Worm (Caenorhabditis elegans): ENCODE data around the gene ZC21.8.

Gene ZC21.8

DNA sequence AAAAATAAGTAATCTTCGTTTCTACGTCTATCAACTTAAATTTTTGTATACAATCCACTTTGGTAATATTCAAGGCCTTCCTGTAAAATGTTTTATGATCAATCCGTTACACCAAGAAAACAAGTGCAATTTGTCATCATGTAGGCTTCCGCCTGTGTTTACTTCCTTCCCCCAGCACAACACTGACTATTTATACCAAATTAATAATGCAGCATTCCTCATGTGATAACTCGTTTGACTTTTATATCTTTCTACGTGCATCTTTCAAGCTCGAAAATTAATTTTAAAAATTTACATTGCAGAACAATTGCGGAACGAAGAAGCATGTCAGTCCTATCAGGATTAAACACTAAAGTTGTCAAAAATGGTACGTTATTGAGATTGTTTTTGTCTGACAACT is 34.7 kb upstream of the ZC21.8 start, which contains the start of gene gsto-2:
TSS of gene gsto-2 (plus strand) at position 301 of the 400 bp plus-strand sequence.
- TF ChIP-seq arid-1 (GFP tag; conservative IDR thresholded peaks at IDR 0.05) (no peak), nhr-76 (tag; optimal IDR thresholded peaks at IDR 0.05) (no peak), fkh-10 (GFP tag; optimal IDR thresholded peaks at IDR 0.05) (no peak), T20F7.1 (GFP tag; optimal IDR thresholded peaks at IDR 0.05) (no peak), saeg-2 (GFP tag; IDR thresholded peaks at IDR 0.05) (no peak), ces-1 (GFP tag; optimal IDR thresholded peaks at IDR 0.05) (no peak), ama-1 (optimal IDR thresholded peaks at IDR 0.05) (no peak), nhr-10 (tag; optimal IDR thresholded peaks at IDR 0.05) (no peak), Y48G9A.11 (GFP tag; IDR thresholded peaks at IDR 0.05) (no peak), zag-1 (tag; optimal IDR thresholded peaks at IDR 0.05) (no peak), nhr-102 (tag; optimal IDR thresholded peaks at IDR 0.05) (no peak), mes-2 (tag; optimal IDR thresholded peaks at IDR 0.05; ENCODE audit: poor library complexity, severe bottlenecking) (no peak), attf-4 (tag; optimal IDR thresholded peaks at IDR 0.05) (no peak), daf-8 (GFP tag; IDR thresholded peaks at IDR 0.05) (no peak), dmd-9 (GFP tag; IDR thresholded peaks at IDR 0.05) (no peak), D1046.2 (GFP tag; IDR thresholded peaks at IDR 0.05) (no peak), nhr-111 (GFP tag; optimal IDR thresholded peaks at IDR 0.05) (no peak)

DNA sequence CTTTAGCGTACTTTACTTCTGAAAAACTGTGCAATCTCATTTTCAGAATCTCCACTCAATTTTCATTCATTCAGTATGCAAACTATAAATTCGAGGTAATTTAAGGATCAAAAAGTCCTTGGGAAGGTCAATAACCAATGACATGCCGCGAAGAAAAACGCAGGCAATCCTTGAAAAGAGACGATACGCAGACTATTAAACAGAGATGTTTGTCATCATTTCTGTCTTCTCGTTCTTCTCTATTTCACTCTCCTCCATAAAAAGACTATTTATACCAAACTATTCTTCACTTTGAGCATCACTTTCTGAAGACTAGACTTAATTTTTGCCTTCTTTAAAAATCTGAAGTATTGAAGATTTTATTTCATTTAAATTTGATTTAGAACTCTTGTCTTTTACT is 32.3 kb upstream of the ZC21.8 start, which contains the start of gene C02D5.4:
TSS of gene C02D5.4 (plus strand) at position 41 of the 400 bp plus-strand sequence.
- no peak for TF ChIP-seq pqm-1 (tag; optimal IDR thresholded peaks at IDR 0.05)
- no peak for TF ChIP-seq cey-2 (tag; optimal IDR thresholded peaks at IDR 0.05; ENCODE audit: borderline replicate concordance, insufficient read depth)
- peak; percentile 38 for TF ChIP-seq dve-1 (tag; optimal IDR thresholded peaks at IDR 0.05; ENCODE audit: insufficient read depth)
- TF ChIP-seq daf-16 (GFP tag; optimal IDR thresholded peaks at IDR 0.05): no peak
- TF ChIP-seq daf-16 (tag; optimal IDR thresholded peaks at IDR 0.05): peak; percentile 73
- no peak for TF ChIP-seq F44E2.7 (GFP tag; IDR thresholded peaks at IDR 0.05)
- TF ChIP-seq unc-62 (GFP tag; optimal IDR thresholded peaks at IDR 0.05 in 1 of 2): peak in 1 of 2 experiments; percentile 71
- TF ChIP-seq unc-62 (tag; optimal IDR thresholded peaks at IDR 0.05): no peak
- TF ChIP-seq hlh-30 (tag; optimal IDR thresholded peaks at IDR 0.05; ENCODE audit: insufficient read depth): peak; percentile 20
- no peak for TF ChIP-seq lin-1 (GFP tag; IDR thresholded peaks at IDR 0.05)
- peak; percentile 9 for TF ChIP-seq nhr-102 (tag; optimal IDR thresholded peaks at IDR 0.05)
- TF ChIP-seq aha-1 (tag): peak; percentile 41
- TF ChIP-seq dmd-6 (GFP tag; IDR thresholded peaks at IDR 0.05): peak; percentile 45

DNA sequence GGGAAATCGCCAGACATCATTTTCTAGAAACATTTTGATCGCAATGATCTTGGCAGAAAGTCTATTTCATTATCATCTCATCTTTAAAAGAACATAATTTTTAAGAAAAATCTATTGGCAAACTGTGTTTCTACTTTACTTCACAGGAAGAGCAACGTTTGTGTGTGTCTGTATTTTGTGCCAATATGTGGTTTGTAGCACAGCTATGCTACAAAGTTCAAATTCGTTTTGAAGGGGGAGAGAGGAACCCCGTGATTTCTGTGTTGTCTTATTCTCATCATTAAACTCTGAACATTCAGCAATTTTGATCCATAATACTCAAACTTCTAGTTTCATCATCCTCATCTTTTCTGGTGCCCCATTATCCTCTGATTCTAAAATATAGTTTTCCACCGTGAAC is 31.9 kb upstream of the ZC21.8 start:
- TF ChIP-seq lim-7 (GFP tag; IDR thresholded peaks at IDR 0.05) (no peak), hif-1 (tag; optimal IDR thresholded peaks at IDR 0.05) (no peak), nhr-28 (tag; optimal IDR thresholded peaks at IDR 0.05) (peak; percentile 97), hmg-1.1 (GFP tag; IDR thresholded peaks at IDR 0.05) (no peak)

DNA sequence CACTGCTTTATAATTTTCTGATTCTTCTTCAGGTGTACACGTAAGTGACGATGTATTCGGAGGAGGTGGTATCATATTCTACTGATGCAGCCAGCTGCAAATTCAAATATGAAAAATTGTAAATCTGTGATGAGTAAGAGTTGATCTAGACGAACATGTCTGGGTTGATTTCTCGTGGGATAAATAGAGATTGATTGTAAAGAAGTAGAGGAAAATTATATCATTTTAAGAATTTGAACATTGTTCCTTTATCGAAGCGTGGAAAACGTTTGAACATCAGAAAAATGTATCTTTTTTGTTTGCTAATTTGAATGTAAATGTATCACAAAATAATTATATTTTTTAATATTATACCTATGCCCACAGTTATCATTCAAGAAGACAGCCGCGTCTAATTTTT is 25.7 kb upstream of the ZC21.8 start, which contains the start of gene ZC21.6:
TSS of gene ZC21.6 (minus strand) at position 101 of the 400 bp plus-strand sequence.
- no peak for TF ChIP-seq T20F7.1 (GFP tag; optimal IDR thresholded peaks at IDR 0.05)
- no peak for TF ChIP-seq nhr-10 (tag; optimal IDR thresholded peaks at IDR 0.05)
- no peak for TF ChIP-seq ceh-28 (tag; optimal IDR thresholded peaks at IDR 0.05)
- no peak for TF ChIP-seq fkh-10 (GFP tag; optimal IDR thresholded peaks at IDR 0.05)
- no peak for TF ChIP-seq F49E8.2 (tag; optimal IDR thresholded peaks at IDR 0.05; ENCODE audit: borderline replicate concordance)
- no peak for TF ChIP-seq nhr-42 (GFP tag; IDR thresholded peaks at IDR 0.05)
- no peak for TF ChIP-seq aly-2 (tag; optimal IDR thresholded peaks at IDR 0.05)
